Fruit fly (Drosophila melanogaster) Kc167 (cell line): Measurements from ENCODE around the gene RhoGAPp190.

Experiments
- Myc ChIP-seq: fragments of >200 bp; optimal IDR thresholded peaks from 2 replicates; lab custom pipeline; 2017; ENCODE audit warnings: missing external identifiers
- Sin3A ChIP-seq: fragments of >200 bp; optimal IDR thresholded peaks from 2 replicates; lab custom pipeline; 2018; ENCODE audit warnings: missing external identifiers
- h ChIP-seq: fragments of >200 bp; optimal IDR thresholded peaks from 3 replicates; lab custom pipeline; 2018; ENCODE audit warnings: missing external identifiers
- insv ChIP-seq: fragments of >200 bp; optimal IDR thresholded peaks from 3 replicates; lab custom pipeline; 2018; ENCODE audit warnings: missing external identifiers
- psq ChIP-seq: fragments of >200 bp; optimal IDR thresholded peaks from 2 replicates; lab custom pipeline; 2017; ENCODE audit warnings: missing external identifiers
- ttk ChIP-seq: sonication (Bioruptor generic); optimal IDR thresholded peaks from 2 replicates; lab custom pipeline; 2017; ENCODE audit warnings: missing external identifiers

DNA sequence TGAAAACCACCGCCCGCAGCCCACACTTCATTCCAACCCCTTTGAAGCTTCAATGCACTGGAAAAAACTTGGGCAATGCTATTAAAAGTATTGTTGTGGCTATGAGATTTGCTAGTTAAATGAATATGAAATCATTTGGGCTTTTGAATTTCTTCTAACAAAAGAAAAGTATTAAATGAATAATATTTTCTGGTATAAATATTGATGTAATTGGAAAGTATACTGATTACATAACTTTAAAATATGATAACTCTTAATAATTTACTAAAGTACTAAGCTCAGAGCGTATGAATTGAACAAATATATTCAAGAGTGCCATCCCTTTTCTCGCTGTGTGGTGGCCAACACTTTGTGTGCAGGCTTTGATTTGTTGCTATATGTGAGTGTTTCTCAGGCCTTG lies 40.4 kb upstream of the RhoGAPp190 start:
- TF ChIP-seq Sin3A (no peak), ttk (no peak), psq (lab: Kevin White, UChicago) (no peak), h (lab: Kevin White, UChicago) (no peak), insv (lab: Kevin White, UChicago) (no peak), Myc (lab: Kevin White, UChicago) (no peak)
